Fruit fly (Drosophila melanogaster) whole organism, adult: ENCODE data around the gene comm3.

Source experiments
- CG11617 ChIP-seq: fragments of 200-800 bp; sonication (Bioruptor generic); optimal IDR thresholded peaks from 2 replicates; lab custom pipeline; 2017; ENCODE audit warnings: mild to moderate bottlenecking, missing biosample characterization, missing genetic modification reagents, missing genetic modification characterization
- CG12768 ChIP-seq: fragments of 200-800 bp; sonication (Bioruptor generic); optimal IDR thresholded peaks from 2 replicates; lab custom pipeline; 2017; ENCODE audit warnings: missing biosample characterization, missing genetic modification characterization, mild to moderate bottlenecking, moderate library complexity, missing genetic modification reagents
- CG14711 ChIP-seq: fragments of 200-800 bp; sonication (Bioruptor generic); optimal IDR thresholded peaks from 2 replicates; lab custom pipeline; 2018; ENCODE audit warnings: missing biosample characterization, mild to moderate bottlenecking, missing genetic modification characterization, moderate library complexity
- CG1620 ChIP-seq: fragments of 200-800 bp; sonication (Bioruptor generic); optimal IDR thresholded peaks from 2 replicates; lab custom pipeline; 2016; ENCODE audit warnings: missing biosample characterization, missing genetic modification characterization
- CG33017 ChIP-seq: fragments of 200-800 bp; sonication (Bioruptor generic); optimal IDR thresholded peaks from 2 replicates; lab custom pipeline; 2018; ENCODE audit warnings: missing biosample characterization, mild to moderate bottlenecking, missing genetic modification characterization, moderate library complexity
- CG5204 ChIP-seq: fragments of 200-800 bp; sonication (Bioruptor generic); optimal IDR thresholded peaks from 2 replicates; lab custom pipeline; 2016; ENCODE audit warnings: missing biosample characterization, missing genetic modification characterization
- CG7045 ChIP-seq: fragments of 200-800 bp; sonication (Bioruptor generic); optimal IDR thresholded peaks from 2 replicates; lab custom pipeline; 2017; ENCODE audit warnings: missing biosample characterization, mild to moderate bottlenecking, missing genetic modification characterization
- CG7101 ChIP-seq: fragments of 200-800 bp; sonication (Bioruptor generic); optimal IDR thresholded peaks from 2 replicates; lab custom pipeline; 2018; ENCODE audit warnings: missing biosample characterization, mild to moderate bottlenecking, missing genetic modification characterization, moderate library complexity
- Clk ChIP-seq: fragments of 200-800 bp; sonication (Bioruptor generic); optimal IDR thresholded peaks from 2 replicates; lab custom pipeline; 2017; ENCODE audit warnings: missing biosample characterization, missing genetic modification characterization
- Crg-1 ChIP-seq: fragments of 200-800 bp; sonication (Bioruptor generic); optimal IDR thresholded peaks from 2 replicates; lab custom pipeline; 2016; ENCODE audit warnings: missing biosample characterization, missing genetic modification characterization
- Hr96 ChIP-seq: fragments of 200-800 bp; sonication (Bioruptor generic); optimal IDR thresholded peaks from 2 replicates; lab custom pipeline; 2016; ENCODE audit warnings: missing biosample characterization, missing genetic modification characterization
- Mnt ChIP-seq: fragments of 200-800 bp; sonication (Bioruptor generic); optimal IDR thresholded peaks from 2 replicates; lab custom pipeline; 2016; ENCODE audit warnings: missing biosample characterization, mild to moderate bottlenecking, missing genetic modification characterization
- bab1 ChIP-seq: fragments of 200-800 bp; sonication (Bioruptor generic); optimal IDR thresholded peaks from 3 replicates; lab custom pipeline; 2019; ENCODE audit warnings: missing biosample characterization, mild to moderate bottlenecking, missing genetic modification characterization, moderate library complexity
- cic ChIP-seq: fragments of 200-800 bp; sonication (Bioruptor generic); optimal IDR thresholded peaks from 2 replicates; lab custom pipeline; 2017; ENCODE audit warnings: missing biosample characterization, mild to moderate bottlenecking, missing genetic modification characterization, moderate library complexity
- cnc ChIP-seq, 2 experiments: fragments of >200 bp; optimal IDR thresholded peaks; 2 replicates each; lab custom pipeline; 2017
- kay ChIP-seq: fragments of 200-800 bp; sonication (Bioruptor generic); peaks from one replicate; lab custom pipeline; 2016; ENCODE audit warnings: missing biosample characterization, missing genetic modification characterization, borderline replicate concordance
- ovo ChIP-seq: fragments of 200-800 bp; sonication (Bioruptor generic); optimal IDR thresholded peaks from 2 replicates; lab custom pipeline; 2016; ENCODE audit warnings: missing biosample characterization, missing genetic modification characterization
- pad ChIP-seq: fragments of 200-800 bp; sonication (Bioruptor generic); optimal IDR thresholded peaks from 3 replicates; lab custom pipeline; 2017; ENCODE audit warnings: missing biosample characterization, missing genetic modification characterization, mild to moderate bottlenecking, moderate library complexity, missing genetic modification reagents
- tj ChIP-seq: fragments of 200-800 bp; sonication (Bioruptor generic); optimal IDR thresholded peaks from 3 replicates; lab custom pipeline; 2017; ENCODE audit warnings: missing biosample characterization, mild to moderate bottlenecking, missing genetic modification characterization, moderate library complexity
- toe ChIP-seq: fragments of 200-800 bp; sonication (Bioruptor generic); optimal IDR thresholded peaks from 2 replicates; lab custom pipeline; 2016; ENCODE audit warnings: missing biosample characterization, missing genetic modification characterization

comm3 gene

DNA sequence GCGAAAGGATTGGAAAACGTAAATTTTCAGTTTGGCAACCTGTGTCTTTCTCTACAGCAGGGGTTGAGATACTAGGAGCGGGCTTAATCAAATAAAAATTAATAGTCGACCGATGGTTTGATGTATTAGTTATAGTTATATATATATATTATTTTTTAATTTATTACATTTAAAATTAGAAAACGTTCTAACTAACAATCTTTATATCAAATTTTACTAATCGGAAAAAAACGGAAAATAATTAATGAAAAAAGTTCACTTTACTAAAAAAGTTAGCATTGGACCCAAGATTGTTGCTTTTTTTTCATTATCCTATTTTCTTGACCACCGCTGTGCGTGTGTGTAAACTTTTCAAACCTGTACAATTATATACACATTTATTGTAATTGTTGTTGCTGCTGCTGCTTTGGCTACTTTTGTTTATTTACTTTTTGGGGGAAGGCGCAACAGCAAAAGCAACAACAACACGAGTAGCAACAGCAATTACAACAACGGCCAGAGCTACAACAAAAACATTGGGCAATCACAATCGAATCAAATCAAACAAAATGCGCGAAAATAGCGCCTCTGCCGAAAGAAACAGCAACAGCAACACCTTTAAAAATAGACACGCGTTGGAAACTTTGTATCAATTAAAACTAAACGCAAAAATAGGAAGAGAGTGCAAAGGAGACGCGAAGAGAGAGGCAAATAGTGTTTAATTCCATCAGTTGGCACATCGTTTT lies 54.9 kb downstream of the comm3 start:
- TF ChIP-seq CG33017 (peak; percentile 28), ovo (GFP tag; lab: Kevin White, UChicago) (no peak), pad (GFP tag; lab: Kevin White, UChicago) (no peak), CG12768 (GFP tag; lab: Kevin White, UChicago) (no peak)

DNA sequence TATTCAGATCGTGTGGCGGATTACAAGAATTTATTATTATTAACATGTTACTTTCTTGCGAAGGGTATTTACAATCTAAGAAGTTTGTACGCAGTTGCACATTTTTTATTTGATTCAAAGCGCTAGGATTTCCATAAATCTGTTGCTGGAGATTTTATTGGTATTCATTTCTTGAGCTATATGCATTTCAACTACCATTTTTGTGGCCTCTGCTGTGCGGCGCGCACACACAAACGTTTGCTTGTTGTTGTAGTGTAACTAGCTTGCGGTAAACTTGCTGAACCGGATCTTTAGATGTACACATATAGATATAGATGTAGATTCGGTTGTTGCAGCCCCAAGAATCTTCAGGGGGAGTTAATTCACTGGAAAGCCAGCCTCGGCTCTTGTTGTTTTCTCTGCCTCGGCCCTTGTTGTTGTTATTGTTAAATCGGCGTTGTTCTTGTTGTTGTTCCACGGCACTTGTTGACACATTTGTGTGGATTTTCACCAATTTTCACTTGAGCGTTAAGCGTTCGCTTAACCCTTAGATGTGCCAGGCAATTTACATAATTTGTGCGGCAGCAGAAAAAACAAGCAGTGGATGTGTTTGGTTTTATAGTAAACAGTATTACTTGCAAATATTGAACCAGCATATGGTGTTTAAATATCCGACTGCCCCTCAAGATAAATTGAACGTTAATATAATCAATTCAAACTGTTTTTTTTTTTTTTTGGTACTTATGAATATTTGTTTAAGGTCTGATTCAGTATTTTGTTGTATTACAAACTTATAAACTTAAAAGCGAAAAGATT lies 56.6 kb downstream of the comm3 start:
- no peak for TF ChIP-seq CG12768 (GFP tag; lab: Kevin White, UChicago)
- no peak for TF ChIP-seq Mnt (GFP tag; lab: Kevin White, UChicago)
- no peak for TF ChIP-seq CG14711 (tag; lab: Kevin White, UChicago)
- no peak for TF ChIP-seq CG33017
- TF ChIP-seq CG11617 (GFP tag; lab: Kevin White, UChicago): no peak
- no peak for TF ChIP-seq tj (GFP tag; lab: Kevin White, UChicago)
- TF ChIP-seq Clk: no peak
- no peak for TF ChIP-seq kay (GFP tag; lab: Kevin White, UChicago)
- TF ChIP-seq pad (GFP tag; lab: Kevin White, UChicago): no peak
- no peak for TF ChIP-seq CG1620 (GFP tag; lab: Kevin White, UChicago)

DNA sequence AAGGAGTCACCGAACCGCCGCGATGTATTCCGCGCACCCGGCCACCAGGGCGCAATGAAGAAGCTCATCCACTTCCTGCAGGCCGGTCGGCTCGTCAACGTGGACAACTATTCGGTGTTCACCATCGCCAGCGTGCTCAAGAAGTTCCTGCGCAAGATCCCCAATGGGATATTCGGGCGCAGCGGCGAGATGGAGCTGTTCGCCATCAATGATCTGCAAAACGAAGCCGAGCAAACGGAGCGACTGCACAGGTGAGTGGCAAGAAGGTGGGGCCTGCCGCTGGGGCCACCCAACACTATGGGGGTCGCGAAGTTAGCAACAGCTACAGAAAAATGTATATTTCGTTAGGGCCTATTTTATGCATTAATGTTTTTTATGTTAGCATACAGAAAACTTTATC lies 57.8 kb downstream of the comm3 start:
- TF ChIP-seq CG7101: no peak
- TF ChIP-seq ovo (GFP tag; lab: Kevin White, UChicago): no peak
- no peak for TF ChIP-seq Clk
- no peak for TF ChIP-seq CG5204 (GFP tag; lab: Kevin White, UChicago)
- TF ChIP-seq CG12768 (GFP tag; lab: Kevin White, UChicago): no peak
- TF ChIP-seq Mnt (GFP tag; lab: Kevin White, UChicago): no peak
- no peak for TF ChIP-seq CG1620 (GFP tag; lab: Kevin White, UChicago)
- no peak for TF ChIP-seq Crg-1 (GFP tag; lab: Kevin White, UChicago)
- TF ChIP-seq bab1 (GFP tag; lab: Kevin White, UChicago): no peak
- TF ChIP-seq tj (GFP tag; lab: Kevin White, UChicago): no peak
- no peak for TF ChIP-seq pad (GFP tag; lab: Kevin White, UChicago)
- no peak for TF ChIP-seq CG7045 (GFP tag; lab: Kevin White, UChicago)
- TF ChIP-seq cnc (optimal IDR thresholded peaks at IDR 0.05; lab: Kevin White, UChicago): no peak
- no peak for TF ChIP-seq CG33017
- TF ChIP-seq cic (GFP tag; lab: Kevin White, UChicago): no peak

DNA sequence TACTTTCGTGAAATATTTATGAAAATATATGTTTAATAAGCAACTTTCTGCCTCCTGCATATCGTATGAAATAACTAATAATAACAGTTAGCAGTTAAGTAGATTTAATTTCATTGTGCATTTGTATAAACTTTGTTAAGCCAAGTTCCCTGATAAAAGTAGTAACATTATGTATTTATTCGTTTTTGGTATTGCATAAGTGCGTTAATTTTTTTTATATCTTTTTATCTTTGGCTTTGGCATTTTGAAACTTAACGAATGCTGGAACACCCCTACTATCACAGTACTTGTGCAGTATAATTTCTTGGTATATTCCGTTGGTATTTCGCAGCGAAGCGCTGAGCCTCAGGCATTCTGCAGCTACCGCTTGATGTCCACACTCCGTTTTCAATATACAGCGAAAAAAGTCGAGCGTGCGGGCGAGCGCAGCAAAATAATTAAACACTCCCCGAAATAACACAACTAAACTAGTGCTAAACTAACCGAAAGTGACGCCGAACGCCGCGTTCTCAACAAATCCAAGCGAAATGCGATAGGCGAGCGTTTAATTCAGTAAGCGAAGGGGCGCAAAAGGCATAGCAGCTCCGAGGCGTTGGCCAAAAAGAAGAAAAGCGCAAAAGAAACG lies 58.9 kb downstream of the comm3 start, which contains the start of gene RhoGAP71E:
Gene RhoGAP71E (plus strand): TSS at position 347 of the 625 bp plus-strand sequence.
- no peak for TF ChIP-seq tj (GFP tag; lab: Kevin White, UChicago)
- TF ChIP-seq CG11617 (GFP tag; lab: Kevin White, UChicago): no peak
- TF ChIP-seq cnc (optimal IDR thresholded peaks at IDR 0.05; lab: Kevin White, UChicago): no peak
- TF ChIP-seq Crg-1 (GFP tag; lab: Kevin White, UChicago): peak; percentile 62
- peak; percentile 2 for TF ChIP-seq pad (GFP tag; lab: Kevin White, UChicago)
- TF ChIP-seq Clk: peak; percentile 16
- TF ChIP-seq CG5204 (GFP tag; lab: Kevin White, UChicago): no peak
- TF ChIP-seq cic (GFP tag; lab: Kevin White, UChicago): peak; percentile 1
- TF ChIP-seq Hr96 (GFP tag; lab: Kevin White, UChicago): no peak
- TF ChIP-seq ovo (GFP tag; lab: Kevin White, UChicago): no peak
- TF ChIP-seq CG1620 (GFP tag; lab: Kevin White, UChicago): peak; percentile 41
- TF ChIP-seq toe: peak; percentile 18
- TF ChIP-seq CG12768 (GFP tag; lab: Kevin White, UChicago): peak; percentile 41
- peak; percentile 80 for TF ChIP-seq kay (GFP tag; lab: Kevin White, UChicago)
- TF ChIP-seq CG33017: peak; percentile 54
- TF ChIP-seq CG7045 (GFP tag; lab: Kevin White, UChicago): no peak
- peak; percentile 61 for TF ChIP-seq CG7101
- peak; percentile 31 for TF ChIP-seq CG14711 (tag; lab: Kevin White, UChicago)
- TF ChIP-seq bab1 (GFP tag; lab: Kevin White, UChicago): peak; percentile 74
- TF ChIP-seq Mnt (GFP tag; lab: Kevin White, UChicago): peak; percentile 69

DNA sequence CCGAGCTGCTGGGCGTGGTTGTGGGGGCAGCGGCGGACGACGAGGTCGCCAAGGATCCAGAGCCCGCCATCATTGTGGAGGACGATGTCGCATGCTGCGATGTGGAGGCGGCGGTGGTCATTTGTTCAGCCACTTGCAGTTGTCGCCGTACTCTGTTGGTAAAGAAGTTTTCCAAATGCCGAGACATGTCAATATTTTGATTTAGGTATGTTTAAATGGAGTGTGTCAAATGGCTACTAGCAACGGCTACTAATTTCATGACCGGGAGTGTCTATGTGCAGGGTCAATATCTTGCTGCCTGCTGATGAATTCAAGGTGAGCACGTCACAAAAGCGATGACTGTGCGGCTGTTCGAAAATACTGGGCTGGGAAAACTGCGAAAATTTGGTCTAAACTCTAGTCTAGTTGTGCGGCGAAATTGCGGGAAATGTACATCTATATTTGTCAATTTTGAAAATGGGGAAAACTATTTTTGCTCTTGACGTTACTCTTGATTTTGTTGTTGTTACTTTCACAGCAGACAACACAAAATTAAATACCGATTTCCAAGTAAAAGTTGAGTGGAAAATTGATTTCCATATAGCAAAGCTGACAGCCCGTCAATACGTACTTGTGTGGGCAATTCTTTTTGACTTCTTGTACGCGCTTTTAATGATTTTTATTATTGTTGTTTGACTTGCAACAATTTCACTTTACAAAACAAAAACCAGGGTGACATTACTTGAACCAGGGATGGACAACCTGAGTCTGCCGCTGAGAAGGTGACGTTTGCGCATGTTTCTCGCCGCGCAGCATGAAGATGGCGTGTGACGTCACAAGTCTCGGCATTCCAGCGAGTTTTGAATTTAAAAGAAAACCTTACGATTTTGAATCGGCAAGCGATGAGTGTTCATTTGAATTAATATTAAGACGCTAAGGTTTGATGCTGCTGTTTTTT lies 59.8 kb downstream of the comm3 start, which contains the start of gene CG7656:
Gene CG7656 (minus strand): TSS at position 731 of the 937 bp plus-strand sequence.
- TF ChIP-seq toe (peak; percentile 82), tj (GFP tag; lab: Kevin White, UChicago) (peak; percentile 35), Crg-1 (GFP tag; lab: Kevin White, UChicago) (peak; percentile 41), CG7045 (GFP tag; lab: Kevin White, UChicago) (no peak), cnc (optimal IDR thresholded peaks at IDR 0.05; lab: Kevin White, UChicago) (no peak), CG5204 (GFP tag; lab: Kevin White, UChicago) (no peak), CG12768 (GFP tag; lab: Kevin White, UChicago) (peak; percentile 5), kay (GFP tag; lab: Kevin White, UChicago) (no peak), Mnt (GFP tag; lab: Kevin White, UChicago) (peak; percentile 68), CG7101 (peak; percentile 41), CG11617 (GFP tag; lab: Kevin White, UChicago) (peak; percentile 17), Clk (no peak), CG33017 (no peak), CG14711 (tag; lab: Kevin White, UChicago) (peak; percentile 43), pad (GFP tag; lab: Kevin White, UChicago) (no peak), bab1 (GFP tag; lab: Kevin White, UChicago) (peak; percentile 53), ovo (GFP tag; lab: Kevin White, UChicago) (no peak), CG1620 (GFP tag; lab: Kevin White, UChicago) (peak; percentile 72), cic (GFP tag; lab: Kevin White, UChicago) (peak; percentile 61), Hr96 (GFP tag; lab: Kevin White, UChicago) (no peak)
